Fruit fly (Drosophila melanogaster) whole organism, adult: ENCODE measurements around the gene Tsp.
A peak's percentile ranks its signal among the peaks of the same experiment; 100 is the strongest.

Experiments
- CG11617 ChIP-seq: fragments of 200-800 bp; sonication (Bioruptor generic); optimal IDR thresholded peaks from 2 replicates; lab custom pipeline; 2017; ENCODE audit warnings: mild to moderate bottlenecking, missing biosample characterization, missing genetic modification reagents, missing genetic modification characterization
- CG12768 ChIP-seq: fragments of 200-800 bp; sonication (Bioruptor generic); optimal IDR thresholded peaks from 2 replicates; lab custom pipeline; 2017; ENCODE audit warnings: missing biosample characterization, missing genetic modification characterization, mild to moderate bottlenecking, moderate library complexity, missing genetic modification reagents
- CG14711 ChIP-seq: fragments of 200-800 bp; sonication (Bioruptor generic); optimal IDR thresholded peaks from 2 replicates; lab custom pipeline; 2018; ENCODE audit warnings: missing biosample characterization, mild to moderate bottlenecking, missing genetic modification characterization, moderate library complexity
- CG1620 ChIP-seq: fragments of 200-800 bp; sonication (Bioruptor generic); optimal IDR thresholded peaks from 2 replicates; lab custom pipeline; 2016; ENCODE audit warnings: missing biosample characterization, missing genetic modification characterization
- CG33017 ChIP-seq: fragments of 200-800 bp; sonication (Bioruptor generic); optimal IDR thresholded peaks from 2 replicates; lab custom pipeline; 2018; ENCODE audit warnings: missing biosample characterization, mild to moderate bottlenecking, missing genetic modification characterization, moderate library complexity
- CG5204 ChIP-seq: fragments of 200-800 bp; sonication (Bioruptor generic); optimal IDR thresholded peaks from 2 replicates; lab custom pipeline; 2016; ENCODE audit warnings: missing biosample characterization, missing genetic modification characterization
- CG7045 ChIP-seq: fragments of 200-800 bp; sonication (Bioruptor generic); optimal IDR thresholded peaks from 2 replicates; lab custom pipeline; 2017; ENCODE audit warnings: missing biosample characterization, mild to moderate bottlenecking, missing genetic modification characterization
- CG7101 ChIP-seq: fragments of 200-800 bp; sonication (Bioruptor generic); optimal IDR thresholded peaks from 2 replicates; lab custom pipeline; 2018; ENCODE audit warnings: missing biosample characterization, mild to moderate bottlenecking, missing genetic modification characterization, moderate library complexity
- Clk ChIP-seq: fragments of 200-800 bp; sonication (Bioruptor generic); optimal IDR thresholded peaks from 2 replicates; lab custom pipeline; 2017; ENCODE audit warnings: missing biosample characterization, missing genetic modification characterization
- Crg-1 ChIP-seq: fragments of 200-800 bp; sonication (Bioruptor generic); optimal IDR thresholded peaks from 2 replicates; lab custom pipeline; 2016; ENCODE audit warnings: missing biosample characterization, missing genetic modification characterization
- Hr96 ChIP-seq: fragments of 200-800 bp; sonication (Bioruptor generic); optimal IDR thresholded peaks from 2 replicates; lab custom pipeline; 2016; ENCODE audit warnings: missing biosample characterization, missing genetic modification characterization
- Mnt ChIP-seq: fragments of 200-800 bp; sonication (Bioruptor generic); optimal IDR thresholded peaks from 2 replicates; lab custom pipeline; 2016; ENCODE audit warnings: missing biosample characterization, mild to moderate bottlenecking, missing genetic modification characterization
- bab1 ChIP-seq: fragments of 200-800 bp; sonication (Bioruptor generic); optimal IDR thresholded peaks from 3 replicates; lab custom pipeline; 2019; ENCODE audit warnings: missing biosample characterization, mild to moderate bottlenecking, missing genetic modification characterization, moderate library complexity
- cic ChIP-seq: fragments of 200-800 bp; sonication (Bioruptor generic); optimal IDR thresholded peaks from 2 replicates; lab custom pipeline; 2017; ENCODE audit warnings: missing biosample characterization, mild to moderate bottlenecking, missing genetic modification characterization, moderate library complexity
- cnc ChIP-seq, 2 experiments: fragments of >200 bp; optimal IDR thresholded peaks; 2 replicates each; lab custom pipeline; 2017
- kay ChIP-seq: fragments of 200-800 bp; sonication (Bioruptor generic); peaks from one replicate; lab custom pipeline; 2016; ENCODE audit warnings: missing biosample characterization, missing genetic modification characterization, borderline replicate concordance
- ovo ChIP-seq: fragments of 200-800 bp; sonication (Bioruptor generic); optimal IDR thresholded peaks from 2 replicates; lab custom pipeline; 2016; ENCODE audit warnings: missing biosample characterization, missing genetic modification characterization
- pad ChIP-seq: fragments of 200-800 bp; sonication (Bioruptor generic); optimal IDR thresholded peaks from 3 replicates; lab custom pipeline; 2017; ENCODE audit warnings: missing biosample characterization, missing genetic modification characterization, mild to moderate bottlenecking, moderate library complexity, missing genetic modification reagents
- tj ChIP-seq: fragments of 200-800 bp; sonication (Bioruptor generic); optimal IDR thresholded peaks from 3 replicates; lab custom pipeline; 2017; ENCODE audit warnings: missing biosample characterization, mild to moderate bottlenecking, missing genetic modification characterization, moderate library complexity
- toe ChIP-seq: fragments of 200-800 bp; sonication (Bioruptor generic); optimal IDR thresholded peaks from 2 replicates; lab custom pipeline; 2016; ENCODE audit warnings: missing biosample characterization, missing genetic modification characterization

Tsp gene

dm6 chr2L:6708997-6709662, at the start of gene Tsp:
TSS of gene Tsp (minus strand) at chr2L:6709086.
- peak; percentile 33 for TF ChIP-seq Mnt (GFP tag; lab: Kevin White, UChicago)
- TF ChIP-seq CG1620 (GFP tag; lab: Kevin White, UChicago), result no peak

- TF ChIP-seq Crg-1 (GFP tag; lab: Kevin White, UChicago) (no peak), CG33017 (no peak), CG1620 (GFP tag; lab: Kevin White, UChicago) (no peak)
These were observed 42.2 kb upstream of the Tsp start for dm6 chr2L:6751037-6751436.

dm6 chr2L:6747814-6748213, 38.9 kb upstream of the Tsp start, which contains the start of gene CG44271:
TSS of gene CG44271 (minus strand) at chr2L:6747914.
- no peak for TF ChIP-seq CG7101 (tag; lab: Kevin White, UChicago)
- TF ChIP-seq CG12768, result no peak
- TF ChIP-seq bab1 (GFP tag; lab: Kevin White, UChicago), result no peak
- no peak for TF ChIP-seq CG1620 (GFP tag; lab: Kevin White, UChicago)
- no peak for TF ChIP-seq cnc (optimal IDR thresholded peaks at IDR 0.05; lab: Kevin White, UChicago)
- no peak for TF ChIP-seq Hr96
- no peak for TF ChIP-seq Mnt (GFP tag; lab: Kevin White, UChicago)
- TF ChIP-seq CG5204, result no peak
- no peak for TF ChIP-seq Clk (GFP tag; lab: Kevin White, UChicago)
- TF ChIP-seq CG11617 (GFP tag; lab: Kevin White, UChicago), result no peak
- TF ChIP-seq CG7045 (GFP tag; lab: Kevin White, UChicago), result no peak
- TF ChIP-seq CG14711 (tag; lab: Kevin White, UChicago), result no peak
- TF ChIP-seq cic (GFP tag; lab: Kevin White, UChicago), result no peak
- no peak for TF ChIP-seq kay (GFP tag; lab: Kevin White, UChicago)
- no peak for TF ChIP-seq pad (GFP tag; lab: Kevin White, UChicago)
- TF ChIP-seq ovo (GFP tag; lab: Kevin White, UChicago), result no peak
- no peak for TF ChIP-seq tj (GFP tag; lab: Kevin White, UChicago)
- no peak for TF ChIP-seq Crg-1 (GFP tag; lab: Kevin White, UChicago)
- TF ChIP-seq toe (GFP tag; lab: Kevin White, UChicago), result no peak
- TF ChIP-seq CG33017, result no peak

DNA sequence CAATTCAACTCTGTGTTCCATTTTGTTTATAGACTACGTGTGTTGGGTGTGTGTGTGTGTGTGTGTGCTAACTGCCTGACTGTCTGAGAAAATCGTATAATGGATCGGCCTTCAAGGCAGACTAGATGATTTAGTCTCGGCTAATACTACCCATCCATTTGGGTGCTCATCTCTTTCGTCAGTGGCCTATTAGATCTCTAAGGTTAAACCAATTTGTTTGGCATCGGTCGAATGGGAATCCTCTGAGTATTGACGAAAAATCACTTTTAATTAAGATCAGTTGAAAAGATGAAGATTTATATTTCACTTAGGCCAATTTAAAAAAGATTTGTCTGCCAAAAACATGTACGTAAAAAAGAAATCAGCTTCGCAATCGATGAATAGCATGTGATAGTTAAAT, 36.6 kb upstream of the Tsp start, which contains the start of gene CG31910:
CG31910 (minus strand) TSS at position 101 of the 400 bp plus-strand sequence.
- no peak for TF ChIP-seq Hr96
- TF ChIP-seq CG7101 (tag; lab: Kevin White, UChicago), result no peak
- no peak for TF ChIP-seq ovo (GFP tag; lab: Kevin White, UChicago)
- no peak for TF ChIP-seq Mnt (GFP tag; lab: Kevin White, UChicago)
- no peak for TF ChIP-seq CG33017
- no peak for TF ChIP-seq CG1620 (GFP tag; lab: Kevin White, UChicago)
- no peak for TF ChIP-seq CG12768
- no peak for TF ChIP-seq kay (GFP tag; lab: Kevin White, UChicago)

DNA sequence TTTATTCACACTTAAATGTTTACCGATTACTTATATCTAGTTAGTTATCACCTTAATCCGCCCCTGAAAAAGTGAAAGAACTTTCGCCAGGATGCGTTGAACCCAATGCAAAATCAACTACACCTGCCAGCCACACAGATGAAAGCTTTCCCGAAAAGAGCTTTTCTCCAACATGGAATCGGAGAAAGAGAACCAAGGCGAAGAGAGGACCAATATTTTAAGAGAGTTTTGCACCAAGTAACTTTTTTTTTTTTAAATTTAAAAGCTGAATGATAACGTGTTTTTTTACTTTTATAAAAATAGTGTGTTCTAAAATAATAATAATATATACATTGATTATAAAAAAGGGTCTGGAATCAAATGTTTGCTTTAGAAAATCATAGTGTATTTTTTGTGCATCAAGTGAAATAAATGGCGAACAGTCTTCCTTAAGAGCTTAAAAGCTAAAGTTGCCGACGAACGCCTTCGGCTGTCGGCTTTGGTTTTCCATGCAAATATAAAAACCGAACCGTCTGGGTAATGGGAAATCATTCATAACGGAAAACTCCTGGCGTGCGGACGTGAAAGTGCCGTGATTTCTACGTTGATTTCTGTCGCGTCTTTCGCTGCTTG, 33.2 kb upstream of the Tsp start, which contains the start of gene meng:
meng (plus strand) TSS at position 523 of the 612 bp plus-strand sequence.
- TF ChIP-seq toe (GFP tag; lab: Kevin White, UChicago) (no peak), kay (GFP tag; lab: Kevin White, UChicago) (peak; percentile 71)

- TF ChIP-seq CG1620 (GFP tag; lab: Kevin White, UChicago) (no peak), Clk (GFP tag; lab: Kevin White, UChicago) (no peak), CG33017 (no peak), cnc (optimal IDR thresholded peaks at IDR 0.05; lab: Kevin White, UChicago) (no peak), CG14711 (tag; lab: Kevin White, UChicago) (no peak), CG12768 (no peak), CG7101 (tag; lab: Kevin White, UChicago) (no peak), CG7045 (GFP tag; lab: Kevin White, UChicago) (no peak)
These were observed 31.2 kb upstream of the Tsp start, which contains the start of gene TTLL3A for dm6 chr2L:6740088-6740487. TSS of gene TTLL3A (minus strand) at chr2L:6740188.

DNA sequence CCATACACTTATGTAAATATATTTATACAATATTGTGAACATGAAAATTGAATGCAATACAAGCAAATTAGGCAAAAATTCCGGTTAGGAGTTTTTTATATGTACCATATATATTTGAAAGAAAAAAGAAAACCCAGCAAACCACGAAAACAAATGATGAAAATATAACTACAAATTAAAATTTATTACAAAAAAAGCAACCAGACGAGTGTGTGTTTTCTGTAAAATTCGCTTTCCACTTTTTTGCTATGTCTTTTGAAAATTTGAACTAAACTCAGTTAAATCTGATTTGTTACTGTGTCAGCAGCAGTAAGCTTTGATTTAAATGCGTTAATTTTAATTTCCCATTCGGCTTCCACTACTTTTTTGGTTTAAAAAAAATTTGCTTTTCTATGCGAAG, 23.7 kb upstream of the Tsp start, which contains the start of gene TTLL3B:
TTLL3B (plus strand) TSS at position 301 of the 400 bp plus-strand sequence.
- TF ChIP-seq Mnt (GFP tag; lab: Kevin White, UChicago) (no peak), CG33017 (no peak), Clk (GFP tag; lab: Kevin White, UChicago) (no peak), CG7045 (GFP tag; lab: Kevin White, UChicago) (no peak), toe (GFP tag; lab: Kevin White, UChicago) (no peak), CG14711 (tag; lab: Kevin White, UChicago) (no peak), bab1 (GFP tag; lab: Kevin White, UChicago) (no peak), CG12768 (no peak), CG7101 (tag; lab: Kevin White, UChicago) (no peak), cnc (optimal IDR thresholded peaks at IDR 0.05; lab: Kevin White, UChicago) (no peak), Hr96 (no peak), kay (GFP tag; lab: Kevin White, UChicago) (no peak), ovo (GFP tag; lab: Kevin White, UChicago) (no peak), pad (GFP tag; lab: Kevin White, UChicago) (no peak), CG5204 (no peak), Crg-1 (GFP tag; lab: Kevin White, UChicago) (no peak), CG11617 (GFP tag; lab: Kevin White, UChicago) (no peak)
